Fruit fly (Drosophila melanogaster): Measurements from ENCODE around the gene CG12104.

The CG12104 gene

DNA sequence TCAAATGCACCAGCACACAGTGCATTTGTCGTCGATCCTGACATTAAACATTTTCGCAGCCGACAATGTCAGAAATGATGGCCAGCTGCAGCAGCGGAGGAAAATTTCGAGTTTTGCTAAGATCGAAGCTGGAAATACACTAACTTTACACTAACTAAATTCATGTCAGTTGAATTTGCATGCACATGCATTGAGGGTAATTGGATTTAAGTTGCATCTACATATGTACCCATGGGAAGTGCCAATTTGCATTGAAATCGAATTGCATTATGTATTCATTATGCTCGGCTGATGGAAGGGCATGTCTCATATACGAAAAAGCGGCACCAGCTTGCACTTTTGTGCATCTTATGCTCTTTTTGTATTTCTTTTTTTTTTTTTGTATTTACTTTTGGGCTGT, 17.7 kb downstream of the CG12104 start (continued):
- no peak for TF ChIP-seq seq (GFP tag; IDR thresholded peaks at IDR 0.05)
- TF ChIP-seq Ravus (GFP tag; IDR thresholded peaks at IDR 0.05): no peak
- no peak for TF ChIP-seq Tbp (GFP tag; optimal IDR thresholded peaks at IDR 0.05)
- TF ChIP-seq D19A (tag; optimal IDR thresholded peaks at IDR 0.05): peak; percentile 81
- TF ChIP-seq CG11093 (GFP tag; IDR thresholded peaks at IDR 0.05): no peak
- TF ChIP-seq zen (tag; optimal IDR thresholded peaks at IDR 0.05): no peak
- TF ChIP-seq CG17612 (GFP tag; IDR thresholded peaks at IDR 0.05): no peak
- no peak for TF ChIP-seq CG2116 (GFP tag; optimal IDR thresholded peaks at IDR 0.05)
- no peak for TF ChIP-seq GATAe (GFP tag; conservative IDR thresholded peaks at IDR 0.05)
- TF ChIP-seq her (GFP tag; optimal IDR thresholded peaks at IDR 0.05): no peak
- peak; percentile 27 for TF ChIP-seq CG7839 (tag; optimal IDR thresholded peaks at IDR 0.05)
- TF ChIP-seq nmo (GFP tag; optimal IDR thresholded peaks at IDR 0.05): peak; percentile 2
- TF ChIP-seq CG15514 (GFP tag; optimal IDR thresholded peaks at IDR 0.05): no peak
- TF ChIP-seq crp (GFP tag; optimal IDR thresholded peaks at IDR 0.05): no peak
- peak; percentile 7; the same call in 1 of the 2 replicates for TF ChIP-seq CG10366 (GFP tag; IDR thresholded peaks at IDR 0.05)
- TF ChIP-seq gem (tag; optimal IDR thresholded peaks at IDR 0.05): no peak
- peak; percentile 51 for TF ChIP-seq Ptx1 (GFP tag; IDR thresholded peaks at IDR 0.05)
- no peak for TF ChIP-seq bbx (GFP tag; IDR thresholded peaks at IDR 0.05; ENCODE audit: partially characterized antibody)
- no peak for TF ChIP-seq ranshi (GFP tag; IDR thresholded peaks at IDR 0.05)
- no peak for TF ChIP-seq CG31224 (GFP tag; IDR thresholded peaks at IDR 0.05)
- TF ChIP-seq org-1 (GFP tag; optimal IDR thresholded peaks at IDR 0.05): no peak
- no peak for TF ChIP-seq chm (GFP tag; IDR thresholded peaks at IDR 0.05)
- no peak for TF ChIP-seq Gsc (GFP tag; IDR thresholded peaks at IDR 0.05)
- no peak for TF ChIP-seq gcm (GFP tag; optimal IDR thresholded peaks at IDR 0.05)
- no peak for TF ChIP-seq CG30431 (GFP tag; optimal IDR thresholded peaks at IDR 0.05)
- TF ChIP-seq sug (tag; optimal IDR thresholded peaks at IDR 0.05): no peak
- no peak for TF ChIP-seq usp (GFP tag; optimal IDR thresholded peaks at IDR 0.05)
- TF ChIP-seq dan (GFP tag; IDR thresholded peaks at IDR 0.05): no peak
- TF ChIP-seq peb (GFP tag; IDR thresholded peaks at IDR 0.05): no peak
- TF ChIP-seq bigmax (GFP tag; optimal IDR thresholded peaks at IDR 0.05): no peak
- TF ChIP-seq aop (GFP tag; IDR thresholded peaks at IDR 0.05): no peak
- TF ChIP-seq CG6689 (GFP tag; IDR thresholded peaks at IDR 0.05): peak; percentile 65
- TF ChIP-seq CG11695 (GFP tag; IDR thresholded peaks at IDR 0.05): no peak; the same call in 2 of the 3 replicates
- TF ChIP-seq zf30C (GFP tag; optimal IDR thresholded peaks at IDR 0.05): no peak
- no peak for TF ChIP-seq CG7556 (GFP tag; optimal IDR thresholded peaks at IDR 0.05)
- peak; percentile 28 for TF ChIP-seq Sox102F (GFP tag; optimal IDR thresholded peaks at IDR 0.05)
- no peak for TF ChIP-seq CG1233 (GFP tag; optimal IDR thresholded peaks at IDR 0.05)
- peak; percentile 30 for TF ChIP-seq CG12071 (GFP tag; optimal IDR thresholded peaks at IDR 0.05)
- no peak for TF ChIP-seq Fer1 (GFP tag; optimal IDR thresholded peaks at IDR 0.05)
- TF ChIP-seq Drgx (GFP tag; IDR thresholded peaks at IDR 0.05): peak; percentile 96
- TF ChIP-seq row (GFP tag; IDR thresholded peaks at IDR 0.05): 0 out of 3 replicates have a peak, but pooled peaks have one; percentile 26
- TF ChIP-seq insv (GFP tag; optimal IDR thresholded peaks at IDR 0.05): no peak
- TF ChIP-seq H15 (GFP tag; IDR thresholded peaks at IDR 0.05): peak; percentile 42; the same call in 1 of the 3 replicates
- no peak for TF ChIP-seq eve (GFP tag; optimal IDR thresholded peaks at IDR 0.05)
- TF ChIP-seq Hsf (GFP tag; optimal IDR thresholded peaks at IDR 0.05): no peak
- TF ChIP-seq slou (GFP tag; optimal IDR thresholded peaks at IDR 0.05): no peak
- no peak for TF ChIP-seq YL-1 (GFP tag; optimal IDR thresholded peaks at IDR 0.05)
- TF ChIP-seq CG1792 (GFP tag; optimal IDR thresholded peaks at IDR 0.05): no peak
- TF ChIP-seq CG17829 (tag; optimal IDR thresholded peaks at IDR 0.05): peak; percentile 14
- peak; percentile 18 for TF ChIP-seq CG5245 (GFP tag; optimal IDR thresholded peaks at IDR 0.05)
- TF ChIP-seq CG14441 (GFP tag; IDR thresholded peaks at IDR 0.05): 0 out of 2 replicates have a peak, but pooled peaks have one; percentile 25
- TF ChIP-seq CG12744 (GFP tag; optimal IDR thresholded peaks at IDR 0.05): no peak
